Fruit fly (Drosophila melanogaster) whole organism, pupa: ENCODE data around the gene CG15347.

Experiments used
- CG13204 ChIP-seq: fragments of 200-800 bp; sonication (Bioruptor generic); optimal IDR thresholded peaks from 2 replicates; lab custom pipeline; 2018; ENCODE audit warnings: missing biosample characterization, mild to moderate bottlenecking, missing genetic modification characterization, moderate library complexity
- CG14655 ChIP-seq: fragments of 200-800 bp; sonication (Bioruptor generic); optimal IDR thresholded peaks from 3 replicates; lab custom pipeline; 2017; ENCODE audit warnings: mild to moderate bottlenecking, missing biosample characterization, missing genetic modification reagents, missing genetic modification characterization
- Pif1A ChIP-seq: fragments of 200-800 bp; sonication (Bioruptor generic); optimal IDR thresholded peaks from 3 replicates; lab custom pipeline; 2016; ENCODE audit warnings: missing biosample characterization, missing genetic modification characterization

DNA sequence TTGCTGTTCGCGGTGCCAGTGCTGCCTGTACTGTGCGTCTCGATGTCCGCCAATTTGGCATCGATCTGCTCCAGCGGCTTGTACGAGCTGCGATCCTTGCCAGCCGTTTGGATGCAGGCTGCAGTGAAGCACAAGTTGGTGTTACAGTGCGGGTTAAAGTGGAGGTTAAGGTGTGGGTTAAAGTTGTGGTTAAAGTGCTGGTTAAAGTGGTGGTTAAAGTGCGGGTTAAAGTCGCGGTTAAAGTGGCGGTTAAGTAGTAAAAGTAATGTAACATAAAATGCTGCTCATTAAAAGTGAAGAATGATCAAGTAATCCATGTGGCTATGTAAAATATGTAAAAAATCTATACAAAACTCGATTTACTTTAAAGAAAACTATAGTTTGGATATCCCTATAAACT lies 8.5 kb downstream of the CG15347 start:
- no peak for TF ChIP-seq CG14655 (GFP tag; lab: Kevin White, UChicago)
- TF ChIP-seq Pif1A (GFP tag; lab: Kevin White, UChicago): no peak
- no peak for TF ChIP-seq CG13204
